Worm (Caenorhabditis elegans) whole organism, early embryonic: ENCODE results near the gene cpg-2.

Experiments
- B0310.2 ChIP-seq: sonication (generic microtip); optimal IDR thresholded peaks from 2 replicates; lab custom pipeline; 2016; ENCODE audit warnings: mild to moderate bottlenecking, missing genetic modification characterization, missing compliant biosample characterization
- F13C5.2 ChIP-seq: sonication (generic microtip); optimal IDR thresholded peaks from 2 replicates; lab custom pipeline; 2017; ENCODE audit warnings: mild to moderate bottlenecking, missing genetic modification characterization, inconsistent platforms, missing compliant biosample characterization
- aly-1 ChIP-seq: sonication (generic microtip); optimal IDR thresholded peaks from 2 replicates; lab custom pipeline; 2016; ENCODE audit warnings: missing genetic modification characterization, missing compliant biosample characterization
- ama-1 ChIP-seq: fragments of 150-350 bp; optimal IDR thresholded peaks from 2 replicates; lab custom pipeline; 2014
- ceh-13 ChIP-seq: fragments of 200-800 bp; sonication (Bioruptor generic); optimal IDR thresholded peaks from 2 replicates; lab custom pipeline; 2018; ENCODE audit warnings: mild to moderate bottlenecking, missing genetic modification characterization, missing compliant biosample characterization
- ceh-36 ChIP-seq: sonication (generic microtip); optimal IDR thresholded peaks from 2 replicates; lab custom pipeline; 2016; ENCODE audit warnings: missing genetic modification characterization, inconsistent platforms, missing compliant biosample characterization
- ets-7 ChIP-seq: sonication (generic microtip); optimal IDR thresholded peaks from 2 replicates; lab custom pipeline; 2016; ENCODE audit warnings: missing genotype, missing genetic modification characterization, missing compliant biosample characterization
- flt-1 ChIP-seq: fragments of 200-800 bp; sonication (Bioruptor generic); IDR thresholded peaks from 2 replicates; pipeline ENCODE4 v1.3.6; 2022; ENCODE audit warnings: missing genetic modification characterization, missing compliant biosample characterization
- hmbx-1 ChIP-seq: sonication (generic microtip); optimal IDR thresholded peaks from 2 replicates; lab custom pipeline; 2016; ENCODE audit warnings: mild to moderate bottlenecking, missing genetic modification characterization, missing compliant biosample characterization
- hmg-4 ChIP-seq: fragments of 200-800 bp; sonication (Bioruptor generic); optimal IDR thresholded peaks from 2 replicates; lab custom pipeline; 2018; ENCODE audit warnings: mild to moderate bottlenecking, missing genetic modification characterization, missing compliant biosample characterization
- hnd-1 ChIP-seq: sonication (generic microtip); optimal IDR thresholded peaks from 2 replicates; lab custom pipeline; 2016; ENCODE audit warnings: missing genetic modification characterization, missing compliant biosample characterization
- pes-1 ChIP-seq: fragments of 200-800 bp; sonication (Bioruptor generic); IDR thresholded peaks from 2 replicates; pipeline ENCODE4 v1.3.6; 2022; ENCODE audit warnings: missing genetic modification reagents, missing genetic modification characterization, missing compliant biosample characterization
- scrt-1 ChIP-seq: fragments of 200-800 bp; sonication (Bioruptor generic); IDR thresholded peaks from 2 replicates; pipeline ENCODE4 v1.3.6; 2022; ENCODE audit warnings: missing genetic modification characterization, missing compliant biosample characterization
- sea-1 ChIP-seq: fragments of 200-800 bp; sonication (Bioruptor generic); conservative IDR thresholded peaks from 2 replicates; pipeline ENCODE4 v1.3.6; 2022; ENCODE audit warnings: missing genetic modification characterization, missing compliant biosample characterization
- tbx-11 ChIP-seq: fragments of 200-800 bp; sonication (Bioruptor generic); IDR thresholded peaks from 2 replicates; pipeline ENCODE4 v1.3.6; 2022; ENCODE audit warnings: missing genetic modification characterization, missing compliant biosample characterization
- tbx-37 ChIP-seq: fragments of 200-800 bp; sonication (Bioruptor generic); conservative IDR thresholded peaks from 2 replicates; pipeline ENCODE4 v1.3.6; 2022; ENCODE audit warnings: missing genetic modification reagents, missing genetic modification characterization, missing compliant biosample characterization
- tra-4 ChIP-seq: sonication (generic microtip); optimal IDR thresholded peaks from 2 replicates; lab custom pipeline; 2017; ENCODE audit warnings: missing genetic modification characterization, missing compliant biosample characterization

cpg-2 gene

ce11 chrIII:7087180-7087579, 16.6 kb downstream of the cpg-2 start:
- TF ChIP-seq ets-7 (tag; lab: Kevin White, UChicago) = no peak
- TF ChIP-seq ceh-13 (GFP tag; lab: Kevin White, UChicago) = no peak
- no peak for TF ChIP-seq F13C5.2 (tag; lab: Kevin White, UChicago)
- no peak for TF ChIP-seq tbx-37 (GFP tag; lab: Robert Waterston, UW)
- no peak for TF ChIP-seq B0310.2 (tag; lab: Kevin White, UChicago)
- no peak for TF ChIP-seq ceh-36 (tag; lab: Kevin White, UChicago)
- TF ChIP-seq tra-4 = no peak
- no peak for TF ChIP-seq scrt-1 (GFP tag; lab: Robert Waterston, UW)
- no peak for TF ChIP-seq ama-1
- no peak for TF ChIP-seq aly-1 (tag; lab: Kevin White, UChicago)
- no peak for TF ChIP-seq flt-1 (GFP tag; lab: Robert Waterston, UW)
- no peak for TF ChIP-seq hmbx-1 (tag; lab: Kevin White, UChicago)
- TF ChIP-seq tbx-11 = no peak
- TF ChIP-seq hnd-1 (tag; lab: Kevin White, UChicago) = no peak
- TF ChIP-seq hmg-4 (GFP tag; lab: Kevin White, UChicago) = no peak

- TF ChIP-seq F13C5.2 (tag; lab: Kevin White, UChicago) = no peak
- TF ChIP-seq flt-1 (GFP tag; lab: Robert Waterston, UW) = no peak
- no peak for TF ChIP-seq ets-7 (tag; lab: Kevin White, UChicago)
- TF ChIP-seq hmg-4 (GFP tag; lab: Kevin White, UChicago) = no peak
- TF ChIP-seq tra-4 = no peak
- no peak for TF ChIP-seq ceh-13 (GFP tag; lab: Kevin White, UChicago)
- TF ChIP-seq sea-1 (GFP tag; lab: Robert Waterston, UW) = no peak
- no peak for TF ChIP-seq scrt-1 (GFP tag; lab: Robert Waterston, UW)
- TF ChIP-seq pes-1 (GFP tag; lab: Robert Waterston, UW) = no peak
- TF ChIP-seq hnd-1 (tag; lab: Kevin White, UChicago) = no peak
- TF ChIP-seq ama-1 = no peak
- no peak for TF ChIP-seq aly-1 (tag; lab: Kevin White, UChicago)
- TF ChIP-seq hmbx-1 (tag; lab: Kevin White, UChicago) = no peak
- TF ChIP-seq tbx-37 (GFP tag; lab: Robert Waterston, UW) = no peak
- TF ChIP-seq ceh-36 (tag; lab: Kevin White, UChicago) = no peak
- TF ChIP-seq B0310.2 (tag; lab: Kevin White, UChicago) = no peak
- TF ChIP-seq tbx-11 = no peak
Observed at ce11 chrIII:7084908-7085307, 18.9 kb downstream of the cpg-2 start, which contains the start of gene tofu-7. TSS of gene tofu-7 (minus strand) at chrIII:7085018.

- no peak for TF ChIP-seq sea-1 (GFP tag; lab: Robert Waterston, UW)
- no peak for TF ChIP-seq tra-4
- no peak for TF ChIP-seq flt-1 (GFP tag; lab: Robert Waterston, UW)
- TF ChIP-seq ets-7 (tag; lab: Kevin White, UChicago) = no peak
- no peak for TF ChIP-seq F13C5.2 (tag; lab: Kevin White, UChicago)
- no peak for TF ChIP-seq tbx-11
- no peak for TF ChIP-seq ceh-36 (tag; lab: Kevin White, UChicago)
- TF ChIP-seq B0310.2 (tag; lab: Kevin White, UChicago) = no peak
- TF ChIP-seq hmbx-1 (tag; lab: Kevin White, UChicago) = no peak
- no peak for TF ChIP-seq pes-1 (GFP tag; lab: Robert Waterston, UW)
- no peak for TF ChIP-seq scrt-1 (GFP tag; lab: Robert Waterston, UW)
- no peak for TF ChIP-seq hmg-4 (GFP tag; lab: Kevin White, UChicago)
- TF ChIP-seq tbx-37 (GFP tag; lab: Robert Waterston, UW) = no peak
- TF ChIP-seq aly-1 (tag; lab: Kevin White, UChicago) = no peak
- no peak for TF ChIP-seq ceh-13 (GFP tag; lab: Kevin White, UChicago)
Observed at ce11 chrIII:7083106-7083505, 20.7 kb downstream of the cpg-2 start.

- TF ChIP-seq ets-7 (tag; lab: Kevin White, UChicago) (no peak), ceh-36 (tag; lab: Kevin White, UChicago) (no peak), hmg-4 (GFP tag; lab: Kevin White, UChicago) (no peak), scrt-1 (GFP tag; lab: Robert Waterston, UW) (no peak), tra-4 (no peak), hnd-1 (tag; lab: Kevin White, UChicago) (no peak), ceh-13 (GFP tag; lab: Kevin White, UChicago) (no peak), F13C5.2 (tag; lab: Kevin White, UChicago) (no peak), tbx-37 (GFP tag; lab: Robert Waterston, UW) (no peak), hmbx-1 (tag; lab: Kevin White, UChicago) (no peak)
Observed at ce11 chrIII:7081488-7081887, 22.3 kb downstream of the cpg-2 start.

ce11 chrIII:7080689-7081088, 23.1 kb downstream of the cpg-2 start, which contains the start of gene ZK418.7:
TSS of gene ZK418.7 (minus strand) at chrIII:7080789.
- TF ChIP-seq ama-1 = no peak
- no peak for TF ChIP-seq B0310.2 (tag; lab: Kevin White, UChicago)
- no peak for TF ChIP-seq F13C5.2 (tag; lab: Kevin White, UChicago)
- no peak for TF ChIP-seq ceh-36 (tag; lab: Kevin White, UChicago)
- TF ChIP-seq pes-1 (GFP tag; lab: Robert Waterston, UW) = no peak
- no peak for TF ChIP-seq tbx-11
- no peak for TF ChIP-seq aly-1 (tag; lab: Kevin White, UChicago)
- TF ChIP-seq hnd-1 (tag; lab: Kevin White, UChicago) = no peak
- TF ChIP-seq ets-7 (tag; lab: Kevin White, UChicago) = no peak
- TF ChIP-seq sea-1 (GFP tag; lab: Robert Waterston, UW) = no peak

- TF ChIP-seq hnd-1 (tag; lab: Kevin White, UChicago) (no peak), F13C5.2 (tag; lab: Kevin White, UChicago) (no peak), tra-4 (no peak), sea-1 (GFP tag; lab: Robert Waterston, UW) (no peak), aly-1 (tag; lab: Kevin White, UChicago) (no peak), ama-1 (no peak)
Observed at ce11 chrIII:7078737-7079136, 25.1 kb downstream of the cpg-2 start, which contains the start of gene ZK418.6. TSS of gene ZK418.6 (minus strand) at chrIII:7078837.

ce11 chrIII:7076386-7076785, 27.4 kb downstream of the cpg-2 start, which contains the start of gene ZK418.13:
TSS of gene ZK418.13 (minus strand) at chrIII:7076486.
- TF ChIP-seq hmbx-1 (tag; lab: Kevin White, UChicago) (no peak), tbx-11 (no peak), hnd-1 (tag; lab: Kevin White, UChicago) (no peak), ama-1 (no peak), hmg-4 (GFP tag; lab: Kevin White, UChicago) (no peak), ceh-13 (GFP tag; lab: Kevin White, UChicago) (no peak), aly-1 (tag; lab: Kevin White, UChicago) (no peak), scrt-1 (GFP tag; lab: Robert Waterston, UW) (no peak), pes-1 (GFP tag; lab: Robert Waterston, UW) (no peak), ceh-36 (tag; lab: Kevin White, UChicago) (no peak), ets-7 (tag; lab: Kevin White, UChicago) (no peak), flt-1 (GFP tag; lab: Robert Waterston, UW) (no peak), sea-1 (GFP tag; lab: Robert Waterston, UW) (no peak), F13C5.2 (tag; lab: Kevin White, UChicago) (no peak), B0310.2 (tag; lab: Kevin White, UChicago) (no peak), tbx-37 (GFP tag; lab: Robert Waterston, UW) (no peak), tra-4 (no peak)
